Fruit fly (Drosophila melanogaster): ENCODE measurements around the gene CG13078.

The CG13078 gene

dm6 chr2L:19575626-19576298 lies 12.0 kb downstream of the CG13078 start (continued):
- peak; percentile 94 for TF ChIP-seq Blimp-1 (GFP tag; optimal IDR thresholded peaks at IDR 0.05)
- peak; percentile 92 for TF ChIP-seq vvl (GFP tag; IDR thresholded peaks at IDR 0.05)
- TF ChIP-seq tup (GFP tag; optimal IDR thresholded peaks at IDR 0.05) = peak; percentile 85
- peak; percentile 74 for TF ChIP-seq cas (GFP tag; IDR thresholded peaks at IDR 0.05)
- peak; percentile 44; the same call in 2 of the 3 replicates for TF ChIP-seq Doc3 (GFP tag; IDR thresholded peaks at IDR 0.05; ENCODE audit: partially characterized antibody)
- TF ChIP-seq Dek (tag; optimal IDR thresholded peaks at IDR 0.05) = peak; percentile 95
- no peak; the same call in 1 of the 2 replicates for TF ChIP-seq rib (GFP tag; IDR thresholded peaks at IDR 0.05)
- TF ChIP-seq grau (tag; optimal IDR thresholded peaks at IDR 0.05) = peak; percentile 96
- TF ChIP-seq cg (GFP tag; optimal IDR thresholded peaks at IDR 0.05) = peak; percentile 92
- TF ChIP-seq CG6654 (GFP tag; optimal IDR thresholded peaks at IDR 0.05) = peak; percentile 89
- peak; percentile 96 for TF ChIP-seq slbo (GFP tag; IDR thresholded peaks at IDR 0.05)
- TF ChIP-seq CG9797 (GFP tag; optimal IDR thresholded peaks at IDR 0.05) = peak; percentile 51
- peak; percentile 76; the same call in 2 of the 3 replicates for TF ChIP-seq otp (GFP tag; IDR thresholded peaks at IDR 0.05)
- peak; percentile 90 for TF ChIP-seq CG12236 (GFP tag; optimal IDR thresholded peaks at IDR 0.05)
- peak; percentile 95 for TF ChIP-seq row (GFP tag; IDR thresholded peaks at IDR 0.05)
- TF ChIP-seq ftz-f1 (GFP tag; optimal IDR thresholded peaks at IDR 0.05) = peak; percentile 82
- peak; percentile 76 for TF ChIP-seq ro (GFP tag; IDR thresholded peaks at IDR 0.05)
- no peak for TF ChIP-seq hth (optimal IDR thresholded peaks at IDR 0.05)
- peak; percentile 96 for TF ChIP-seq fu2 (GFP tag; optimal IDR thresholded peaks at IDR 0.05)
- TF ChIP-seq CG34376 (GFP tag; optimal IDR thresholded peaks at IDR 0.05) = peak; percentile 88
- peak; percentile 97 for TF ChIP-seq Gug (GFP tag; IDR thresholded peaks at IDR 0.05)
- TF ChIP-seq CG14667 (GFP tag; IDR thresholded peaks at IDR 0.05) = peak; percentile 87
- TF ChIP-seq Ptx1 (GFP tag; IDR thresholded peaks at IDR 0.05) = peak; percentile 96
- peak; percentile 90 for TF ChIP-seq CG11560 (tag; IDR thresholded peaks at IDR 0.05)
- TF ChIP-seq CG15514 (GFP tag; optimal IDR thresholded peaks at IDR 0.05) = peak; percentile 90
- TF ChIP-seq mld (GFP tag; IDR thresholded peaks at IDR 0.05; ENCODE audit: partially characterized antibody) = no peak
- TF ChIP-seq bbx (GFP tag; IDR thresholded peaks at IDR 0.05; ENCODE audit: partially characterized antibody) = peak; percentile 32; the same call in 1 of the 2 replicates
- no peak for TF ChIP-seq CG2129 (GFP tag; IDR thresholded peaks at IDR 0.05; ENCODE audit: partially characterized antibody)
- peak; percentile 80 for TF ChIP-seq CG8765 (GFP tag; IDR thresholded peaks at IDR 0.05)
- peak; percentile 84 for TF ChIP-seq Poxn (GFP tag; IDR thresholded peaks at IDR 0.05)
- peak; percentile 76 for TF ChIP-seq dimm (GFP tag; IDR thresholded peaks at IDR 0.05)
- peak; percentile 74 for TF ChIP-seq nom (GFP tag; optimal IDR thresholded peaks at IDR 0.05)
- TF ChIP-seq CG17385 (GFP tag; optimal IDR thresholded peaks at IDR 0.05) = peak; percentile 86
- TF ChIP-seq NC2α (GFP tag; optimal IDR thresholded peaks at IDR 0.05) = peak; percentile 94
- TF ChIP-seq cad (GFP tag; optimal IDR thresholded peaks at IDR 0.05) = no peak
- TF ChIP-seq CG4424 (GFP tag; optimal IDR thresholded peaks at IDR 0.05) = peak; percentile 98
- TF ChIP-seq peb (GFP tag; IDR thresholded peaks at IDR 0.05) = peak; percentile 89
- TF ChIP-seq CG10462 (GFP tag; optimal IDR thresholded peaks at IDR 0.05) = peak; percentile 96
- TF ChIP-seq Elba2 (GFP tag; optimal IDR thresholded peaks at IDR 0.05) = peak; percentile 71
- peak; percentile 88 for TF ChIP-seq CG33557 (GFP tag; optimal IDR thresholded peaks at IDR 0.05)
- TF ChIP-seq H2.0 (GFP tag; IDR thresholded peaks at IDR 0.05) = peak; percentile 90
- peak; percentile 96 for TF ChIP-seq Dad (GFP tag; optimal IDR thresholded peaks at IDR 0.05)
- TF ChIP-seq az2 (GFP tag; optimal IDR thresholded peaks at IDR 0.05) = peak; percentile 97
- peak; percentile 90 for TF ChIP-seq CG17612 (GFP tag; IDR thresholded peaks at IDR 0.05)
- peak; percentile 86 for TF ChIP-seq CG6683 (GFP tag; optimal IDR thresholded peaks at IDR 0.05)
- TF ChIP-seq CG2120 (GFP tag; optimal IDR thresholded peaks at IDR 0.05) = peak; percentile 98
- TF ChIP-seq Abd-B (GFP tag; optimal IDR thresholded peaks at IDR 0.05) = peak; percentile 97
- peak; percentile 88 for TF ChIP-seq twi (tag; optimal IDR thresholded peaks at IDR 0.05)
- TF ChIP-seq nerfin-2 (GFP tag; IDR thresholded peaks at IDR 0.05; ENCODE audit: partially characterized antibody) = no peak
- TF ChIP-seq btn (GFP tag; optimal IDR thresholded peaks at IDR 0.05) = peak; percentile 94
